Worm (Caenorhabditis elegans): ENCODE data around the gene erp-44.2.

Gene erp-44.2

DNA sequence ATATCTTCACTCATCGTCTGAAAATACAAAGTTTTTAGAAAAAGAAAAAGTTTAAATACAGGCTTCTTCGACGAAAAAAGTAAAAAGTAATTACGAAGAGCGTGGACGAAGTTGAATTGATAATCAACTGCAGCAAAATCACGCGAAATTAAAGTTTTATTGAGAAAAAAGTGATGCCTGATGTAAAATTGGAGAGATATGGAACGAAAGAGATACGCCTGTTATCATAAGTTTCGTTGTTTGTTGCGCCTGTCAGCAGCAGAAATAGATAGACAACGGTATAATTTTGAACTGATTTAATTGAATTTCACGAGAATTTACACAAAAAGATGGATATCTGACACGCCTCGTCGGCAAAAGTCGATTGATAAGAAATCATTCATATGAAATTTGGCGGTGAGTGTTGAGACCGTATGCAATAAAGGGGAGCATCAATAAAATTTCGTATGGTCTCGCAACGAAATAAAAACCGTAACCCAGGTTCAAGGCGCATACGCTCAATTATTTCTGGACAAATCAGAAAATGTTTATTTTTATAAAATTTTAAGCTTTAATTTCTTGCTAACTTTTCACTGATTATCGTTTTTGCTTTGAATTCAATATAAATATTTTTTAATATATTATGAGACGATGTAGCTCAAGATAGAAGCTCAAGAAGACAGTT, 5.1 kb downstream of the erp-44.2 start, which contains the start of gene C06A6.4:
Gene C06A6.4 (minus strand): TSS at position 24 of the 664 bp plus-strand sequence.
- no peak for TF ChIP-seq lin-32 (GFP tag; optimal IDR thresholded peaks at IDR 0.05)
- TF ChIP-seq hlh-1 (tag; optimal IDR thresholded peaks at IDR 0.05): no peak
- no peak for TF ChIP-seq elt-3 (tag; optimal IDR thresholded peaks at IDR 0.05)

DNA sequence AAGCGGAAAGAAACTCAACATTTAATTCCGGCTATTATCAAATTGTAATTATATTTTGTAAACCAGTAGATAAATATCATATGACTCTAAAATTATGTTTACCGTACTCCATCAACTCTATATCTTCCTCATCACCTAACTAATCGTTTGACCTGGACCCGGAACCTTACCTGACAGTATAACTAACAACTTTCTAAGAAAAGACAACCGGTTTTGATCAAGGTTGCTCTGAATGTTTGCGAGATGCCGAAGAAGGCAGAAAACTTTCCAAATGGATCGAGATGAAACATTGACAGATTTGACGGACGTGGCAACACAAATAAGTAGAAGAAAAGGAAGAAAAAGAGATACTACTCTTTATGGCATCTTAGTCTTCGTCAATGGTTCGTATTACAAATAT, 9.8 kb downstream of the erp-44.2 start:
- no peak for TF ChIP-seq mls-2 (tag; optimal IDR thresholded peaks at IDR 0.05)

DNA sequence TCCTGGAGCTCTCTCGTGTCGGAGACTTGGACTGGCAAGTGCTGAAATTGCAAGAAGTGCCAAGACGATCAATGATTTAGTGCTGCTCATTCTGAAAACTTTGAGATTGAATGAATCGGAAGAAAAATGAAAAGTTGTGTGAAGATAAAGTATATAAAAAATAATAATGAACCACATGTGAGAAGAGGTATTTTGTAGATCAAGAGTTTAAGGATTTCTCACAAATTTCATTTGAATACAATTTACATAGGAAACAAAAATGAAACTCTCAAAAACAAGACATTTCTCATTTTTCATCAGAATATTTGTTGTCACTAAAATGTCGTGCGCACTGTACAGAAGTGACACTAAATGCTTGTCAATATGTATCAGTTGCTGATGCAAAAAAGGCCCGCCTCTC, 12.0 kb downstream of the erp-44.2 start, which contains the start of gene T14A8.2:
Gene T14A8.2 (minus strand): TSS at position 101 of the 400 bp plus-strand sequence.
- no peak for TF ChIP-seq elt-1 (tag; optimal IDR thresholded peaks at IDR 0.05; ENCODE audit: borderline replicate concordance, insufficient read depth)
- no peak for TF ChIP-seq hlh-1 (tag; optimal IDR thresholded peaks at IDR 0.05)
- TF ChIP-seq cnd-1 (tag; optimal IDR thresholded peaks at IDR 0.05): no peak
- no peak for TF ChIP-seq drap-1 (GFP tag; optimal IDR thresholded peaks at IDR 0.05)
- no peak for TF ChIP-seq ceh-39 (tag; optimal IDR thresholded peaks at IDR 0.05)
- no peak for TF ChIP-seq blmp-1 (tag; optimal IDR thresholded peaks at IDR 0.05)
- no peak for TF ChIP-seq ceh-43 (GFP tag; optimal IDR thresholded peaks at IDR 0.05)
- TF ChIP-seq lsy-2 (tag; optimal IDR thresholded peaks at IDR 0.05): no peak
- no peak for TF ChIP-seq nhr-28 (tag; optimal IDR thresholded peaks at IDR 0.05)
- TF ChIP-seq elt-3 (tag; optimal IDR thresholded peaks at IDR 0.05): no peak
- TF ChIP-seq zip-8 (tag; optimal IDR thresholded peaks at IDR 0.05): no peak

DNA sequence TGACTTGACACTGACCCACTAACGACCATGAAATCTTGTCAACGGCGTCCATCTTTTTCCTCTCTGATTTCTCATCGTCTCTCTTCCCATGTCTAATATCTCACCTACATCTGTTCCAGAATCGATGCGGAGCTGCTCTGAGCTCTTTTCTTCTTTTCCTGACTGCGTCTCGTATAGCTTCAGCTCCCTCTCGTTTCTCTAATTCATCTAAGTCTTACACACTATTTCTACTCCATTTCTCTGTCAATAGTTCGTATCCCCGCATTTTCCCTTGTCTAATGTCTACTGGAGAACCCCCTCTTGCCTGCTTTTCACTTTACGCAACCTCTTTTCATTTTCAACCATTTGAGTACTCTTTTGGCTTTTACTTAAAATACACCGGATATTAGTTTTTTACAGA, 16.6 kb downstream of the erp-44.2 start, which contains the start of gene ric-3:
Gene ric-3 (plus strand): TSS at position 400 of the 400 bp plus-strand sequence.
- TF ChIP-seq elt-3 (tag; optimal IDR thresholded peaks at IDR 0.05) (peak; percentile 9), unc-120 (tag; optimal IDR thresholded peaks at IDR 0.05; ENCODE audit: poor library complexity, severe bottlenecking) (peak; percentile 72), sem-2 (GFP tag; optimal IDR thresholded peaks at IDR 0.05) (no peak), hlh-1 (tag; optimal IDR thresholded peaks at IDR 0.05) (peak; percentile 60), ces-1 (GFP tag; optimal IDR thresholded peaks at IDR 0.05) (peak; percentile 84), elt-1 (tag; optimal IDR thresholded peaks at IDR 0.05; ENCODE audit: borderline replicate concordance, insufficient read depth) (no peak), flh-1 (GFP tag; optimal IDR thresholded peaks at IDR 0.05) (no peak), ztf-11 (tag; optimal IDR thresholded peaks at IDR 0.05) (no peak), M03D4.4 (tag; optimal IDR thresholded peaks at IDR 0.05) (no peak), lsy-2 (tag; optimal IDR thresholded peaks at IDR 0.05) (no peak), nhr-2 (tag; optimal IDR thresholded peaks at IDR 0.05) (no peak), sptf-1 (tag; optimal IDR thresholded peaks at IDR 0.05) (no peak), mep-1 (tag; optimal IDR thresholded peaks at IDR 0.05) (peak; percentile 29), ham-2 (GFP tag; optimal IDR thresholded peaks at IDR 0.05) (peak; percentile 6), mls-2 (tag; optimal IDR thresholded peaks at IDR 0.05) (no peak), unc-62 (GFP tag; optimal IDR thresholded peaks at IDR 0.05) (peak; percentile 60)

DNA sequence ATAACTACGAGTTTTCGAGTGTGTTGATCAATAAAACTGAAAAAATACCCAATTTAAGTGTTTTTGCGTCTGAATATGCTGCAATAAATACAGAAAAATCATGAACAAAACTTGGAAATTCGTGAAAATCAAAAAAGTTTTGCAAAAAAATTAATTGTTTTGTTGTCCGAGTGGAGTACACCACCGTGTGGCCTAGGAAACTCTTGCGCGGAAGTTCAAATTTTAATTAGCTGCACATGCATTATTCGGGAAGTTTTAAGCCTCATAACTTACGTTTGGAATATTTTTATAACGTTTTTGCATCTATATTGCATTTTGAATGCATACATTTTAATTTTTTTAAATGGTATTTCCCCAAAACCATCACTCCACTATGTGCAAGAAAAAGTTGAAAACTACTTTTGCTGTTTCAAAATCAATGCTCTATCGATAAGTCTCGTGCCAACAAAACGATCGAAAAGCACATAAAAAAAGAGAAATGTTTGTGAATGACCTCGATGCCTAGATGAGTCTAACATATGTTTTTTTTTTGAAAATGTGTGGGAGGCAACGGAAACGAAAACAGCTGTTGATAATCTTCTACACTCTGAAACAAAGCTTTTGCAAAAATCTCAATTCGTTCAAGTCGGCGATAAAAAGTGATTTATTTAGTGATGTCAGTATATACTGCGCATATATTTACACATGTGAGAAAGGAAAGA, 17.9 kb downstream of the erp-44.2 start:
- no peak for TF ChIP-seq nhr-2 (tag; optimal IDR thresholded peaks at IDR 0.05)
- TF ChIP-seq hlh-1 (tag; optimal IDR thresholded peaks at IDR 0.05): peak; percentile 44
- TF ChIP-seq mep-1 (tag; optimal IDR thresholded peaks at IDR 0.05): peak; percentile 9
- peak; percentile 30 for TF ChIP-seq ceh-43 (GFP tag; optimal IDR thresholded peaks at IDR 0.05)

DNA sequence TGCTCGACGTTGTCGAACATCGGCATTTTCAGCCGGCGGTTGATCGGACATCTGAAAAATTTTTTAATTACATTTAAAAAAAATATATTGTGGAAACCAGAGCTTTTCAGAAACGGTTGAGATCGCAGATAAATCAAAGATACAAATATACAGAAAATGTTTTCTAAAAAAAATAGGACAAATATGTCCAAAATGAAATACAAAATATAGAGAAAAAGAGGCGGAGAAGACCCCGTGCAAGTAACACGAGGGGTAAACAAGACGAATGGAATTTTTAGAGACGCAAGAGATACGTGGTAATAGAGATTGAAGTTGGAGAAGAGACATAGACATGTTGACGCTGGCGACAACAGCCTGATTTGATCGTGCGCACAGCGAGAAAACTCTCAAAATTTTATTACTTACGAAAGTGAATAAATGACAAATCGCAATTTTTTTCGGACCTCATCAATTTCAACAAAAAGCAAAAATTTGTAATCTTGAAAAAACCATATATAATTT, 18.7 kb downstream of the erp-44.2 start, which contains the start of gene cdgs-1:
Gene cdgs-1 (minus strand): TSS at position 51 of the 501 bp plus-strand sequence.
- TF ChIP-seq unc-62 (GFP tag; optimal IDR thresholded peaks at IDR 0.05) (peak; percentile 36), cnd-1 (tag; optimal IDR thresholded peaks at IDR 0.05) (no peak), ces-1 (GFP tag; optimal IDR thresholded peaks at IDR 0.05) (peak; percentile 83), M03D4.4 (tag; optimal IDR thresholded peaks at IDR 0.05) (no peak)

DNA sequence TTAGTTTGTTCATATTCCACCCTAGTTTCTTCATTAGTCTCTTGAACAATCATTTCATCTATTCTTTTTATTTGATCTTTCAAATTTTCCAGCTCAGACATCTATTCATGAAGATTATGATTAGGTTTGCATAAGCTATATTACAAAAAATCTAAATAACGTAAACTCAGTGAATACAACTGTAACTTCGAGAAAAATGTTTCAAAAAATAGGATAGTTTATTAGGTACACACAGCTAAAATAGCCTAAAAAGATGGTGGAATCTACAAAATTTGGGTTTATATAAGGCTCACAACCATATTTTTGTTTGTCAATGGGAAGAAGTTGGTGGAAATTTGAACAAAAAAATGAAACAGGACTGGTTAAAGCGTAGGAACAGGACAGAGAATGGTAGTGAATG, 21.8 kb downstream of the erp-44.2 start, which contains the start of gene zgpa-1:
Gene zgpa-1 (minus strand): TSS at position 101 of the 400 bp plus-strand sequence.
- TF ChIP-seq lin-32 (GFP tag; optimal IDR thresholded peaks at IDR 0.05) (no peak), snpc-4 (tag; optimal IDR thresholded peaks at IDR 0.05) (no peak), sptf-1 (tag; optimal IDR thresholded peaks at IDR 0.05) (no peak), mab-5 (tag; optimal IDR thresholded peaks at IDR 0.05) (no peak), bed-3 (GFP tag; optimal IDR thresholded peaks at IDR 0.05) (no peak), lsy-2 (tag; optimal IDR thresholded peaks at IDR 0.05) (no peak), ces-1 (GFP tag; optimal IDR thresholded peaks at IDR 0.05) (no peak), flh-1 (GFP tag; optimal IDR thresholded peaks at IDR 0.05) (no peak), nhr-2 (tag; optimal IDR thresholded peaks at IDR 0.05) (no peak), ceh-39 (tag; optimal IDR thresholded peaks at IDR 0.05) (no peak), nhr-28 (tag; optimal IDR thresholded peaks at IDR 0.05) (no peak), hlh-1 (tag; optimal IDR thresholded peaks at IDR 0.05) (no peak), pha-4 (tag; optimal IDR thresholded peaks at IDR 0.05) (no peak), sem-2 (GFP tag; optimal IDR thresholded peaks at IDR 0.05) (no peak), mls-2 (tag; optimal IDR thresholded peaks at IDR 0.05) (no peak), elt-3 (tag; optimal IDR thresholded peaks at IDR 0.05) (no peak), ham-2 (GFP tag; optimal IDR thresholded peaks at IDR 0.05) (no peak), unc-39 (tag; optimal IDR thresholded peaks at IDR 0.05) (no peak), cnd-1 (tag; optimal IDR thresholded peaks at IDR 0.05) (no peak), tbx-8 (GFP tag; optimal IDR thresholded peaks at IDR 0.05) (no peak)

All from whole organism, mixed stage, embryonic.